Fruit fly (Drosophila melanogaster): Measurements from ENCODE around the gene yata.

The yata gene

dm6 chr3R:29798966-29799680 is 50.1 kb downstream of the yata start, which contains the start of the genes Rnb and Drice (continued):
- TF ChIP-seq lola (GFP tag; optimal IDR thresholded peaks at IDR 0.05) (peak in 1 of 3 experiments; percentile 54), lmd (GFP tag; IDR thresholded peaks at IDR 0.05) (peak; percentile 8; the same call in 1 of the 2 replicates), yki (optimal IDR thresholded peaks at IDR 0.05) (no peak), CG9609 (GFP tag; optimal IDR thresholded peaks at IDR 0.05) (no peak), CG31365 (tag; optimal IDR thresholded peaks at IDR 0.05) (no peak), sd (tag; optimal IDR thresholded peaks at IDR 0.05) (no peak), CG6854 (GFP tag; optimal IDR thresholded peaks at IDR 0.05) (peak; percentile 50), Poxn (GFP tag; IDR thresholded peaks at IDR 0.05) (no peak), CG32767 (GFP tag; IDR thresholded peaks at IDR 0.05) (0 out of 2 replicates have a peak, but pooled peaks have one; percentile 30), BtbVII (GFP tag; optimal IDR thresholded peaks at IDR 0.05) (no peak), CoRest (tag; optimal IDR thresholded peaks at IDR 0.05) (peak; percentile 75), lbe (GFP tag; optimal IDR thresholded peaks at IDR 0.05) (peak; percentile 76), wdn (GFP tag; IDR thresholded peaks at IDR 0.05) (no peak), Gug (GFP tag; IDR thresholded peaks at IDR 0.05) (no peak; the same call in 3 of the 4 replicates), CG33557 (GFP tag; optimal IDR thresholded peaks at IDR 0.05) (peak; percentile 58), trh (GFP tag; optimal IDR thresholded peaks at IDR 0.05) (no peak), CG14050 (GFP tag; IDR thresholded peaks at IDR 0.05) (peak; percentile 35; the same call in 1 of the 3 replicates), hth (optimal IDR thresholded peaks at IDR 0.05) (no peak), pan (optimal IDR thresholded peaks at IDR 0.05) (no peak), pan (GFP tag; optimal IDR thresholded peaks at IDR 0.05 in 1 of 2, IDR thresholded peaks at IDR 0.05 in 1 of 2) (peak in 1 of 2 experiments; percentile 45), Atf3 (GFP tag; optimal IDR thresholded peaks at IDR 0.05) (no peak), ro (GFP tag; IDR thresholded peaks at IDR 0.05) (0 out of 2 replicates have a peak, but pooled peaks have one; percentile 21), scrt (GFP tag; optimal IDR thresholded peaks at IDR 0.05) (no peak), Dip2 (GFP tag; IDR thresholded peaks at IDR 0.05) (no peak), ash1 (GFP tag; optimal IDR thresholded peaks at IDR 0.05) (no peak), CG17361 (GFP tag; IDR thresholded peaks at IDR 0.05) (no peak; the same call in 1 of the 3 replicates), unc-4 (GFP tag; IDR thresholded peaks at IDR 0.05; ENCODE audit: partially characterized antibody) (peak; percentile 75), gcm (GFP tag; optimal IDR thresholded peaks at IDR 0.05) (no peak), her (GFP tag; optimal IDR thresholded peaks at IDR 0.05) (no peak), CG43689 (GFP tag; IDR thresholded peaks at IDR 0.05) (no peak), Sry-β (GFP tag; optimal IDR thresholded peaks at IDR 0.05) (peak; percentile 44), dmrt99B (tag; optimal IDR thresholded peaks at IDR 0.05) (no peak), gem (tag; optimal IDR thresholded peaks at IDR 0.05) (no peak), Bgb (GFP tag; IDR thresholded peaks at IDR 0.05; ENCODE audit: partially characterized antibody) (peak; percentile 61), NK7.1 (GFP tag; optimal IDR thresholded peaks at IDR 0.05) (no peak), CG2712 (tag; optimal IDR thresholded peaks at IDR 0.05) (peak; percentile 66), CG12236 (GFP tag; optimal IDR thresholded peaks at IDR 0.05) (no peak), Dad (GFP tag; optimal IDR thresholded peaks at IDR 0.05) (no peak), NC2α (GFP tag; optimal IDR thresholded peaks at IDR 0.05) (no peak), CG9215 (GFP tag; IDR thresholded peaks at IDR 0.05) (0 out of 2 replicates have a peak, but pooled peaks have one; percentile 15), fd3F (GFP tag; optimal IDR thresholded peaks at IDR 0.05) (peak; percentile 28), HmgZ (tag; optimal IDR thresholded peaks at IDR 0.05) (no peak), nerfin-2 (GFP tag; IDR thresholded peaks at IDR 0.05; ENCODE audit: partially characterized antibody) (0 out of 2 replicates have a peak, but pooled peaks have one; percentile 22), Chrac-16 (GFP tag; optimal IDR thresholded peaks at IDR 0.05) (peak; percentile 12), slou (GFP tag; optimal IDR thresholded peaks at IDR 0.05) (peak; percentile 11), nom (GFP tag; optimal IDR thresholded peaks at IDR 0.05) (peak; percentile 25), CG4404 (GFP tag; IDR thresholded peaks at IDR 0.05) (no peak), H15 (GFP tag; IDR thresholded peaks at IDR 0.05) (no peak), jing (GFP tag; optimal IDR thresholded peaks at IDR 0.05) (no peak), CG12942 (GFP tag; optimal IDR thresholded peaks at IDR 0.05) (no peak)

Data from whole organism, embryonic.